Fruit fly (Drosophila melanogaster): ENCODE results near the gene dpr19.

DNA sequence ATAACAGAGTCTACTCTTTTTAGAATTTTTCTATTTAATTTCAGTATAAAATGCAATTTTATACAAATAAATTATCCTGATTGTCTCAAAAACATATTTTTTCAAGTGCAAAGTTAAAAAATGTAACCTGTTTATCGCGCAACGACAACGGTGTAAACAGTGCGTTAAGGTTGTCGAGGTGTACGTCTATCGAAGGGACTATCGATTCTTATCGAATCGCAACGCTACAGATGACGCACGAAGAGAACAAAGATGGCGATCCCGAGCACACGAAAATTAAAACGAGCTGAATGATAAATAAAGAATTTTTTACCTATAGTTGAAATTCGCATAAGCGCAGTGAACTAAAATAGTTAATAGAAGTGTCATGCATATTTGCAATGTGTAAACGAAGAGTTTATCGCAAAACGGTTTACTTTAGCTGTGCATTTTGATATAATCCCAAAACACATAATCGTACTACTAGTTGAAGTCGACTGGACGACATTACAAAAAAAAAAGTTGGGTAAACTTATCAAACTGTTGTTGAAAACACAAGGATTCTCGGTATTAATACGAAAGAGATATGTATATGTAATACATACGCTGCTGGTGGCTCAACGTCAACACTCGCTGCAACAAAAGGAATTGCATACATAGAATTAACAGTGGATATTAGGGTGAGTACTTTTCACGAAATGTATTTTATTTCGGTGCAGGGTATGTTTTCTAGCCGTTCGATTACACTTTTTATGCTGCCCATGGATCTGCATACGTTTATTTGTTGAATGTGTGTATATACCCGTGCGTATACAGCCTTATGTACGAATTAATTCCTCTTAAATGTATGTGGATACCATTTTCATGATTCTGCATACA, 12.1 kb downstream of the dpr19 start, which contains the start of gene da:
- TF ChIP-seq ttk (optimal IDR thresholded peaks at IDR 0.05) = no peak
- TF ChIP-seq insv (optimal IDR thresholded peaks at IDR 0.05) = no peak
- no peak for TF ChIP-seq Myc (optimal IDR thresholded peaks at IDR 0.05)
- no peak for TF ChIP-seq Sin3A (optimal IDR thresholded peaks at IDR 0.05)

Data from Kc167 (cell line).